Worm (Caenorhabditis elegans) whole organism, mixed stage, embryonic: Measurements from ENCODE around the gene F26A1.8.

Experiments used
- lsy-2 ChIP-seq: fragments of 150-350 bp; optimal IDR thresholded peaks from 2 replicates; lab custom pipeline; 2014; ENCODE audit warnings: missing biosample characterization, missing genetic modification characterization
- mep-1 ChIP-seq: fragments of 150-350 bp; optimal IDR thresholded peaks from 2 replicates; lab custom pipeline; 2017; ENCODE audit warnings: missing biosample characterization, missing genetic modification reagents, missing genetic modification characterization, inconsistent platforms
- nhr-237 ChIP-seq: fragments of 150-350 bp; optimal IDR thresholded peaks from 2 replicates; lab custom pipeline; 2014; ENCODE audit warnings: missing biosample characterization, missing genetic modification characterization
- ztf-11 ChIP-seq: fragments of 150-350 bp; optimal IDR thresholded peaks from 2 replicates; lab custom pipeline; 2014; ENCODE audit warnings: missing biosample characterization, missing genetic modification characterization

DNA sequence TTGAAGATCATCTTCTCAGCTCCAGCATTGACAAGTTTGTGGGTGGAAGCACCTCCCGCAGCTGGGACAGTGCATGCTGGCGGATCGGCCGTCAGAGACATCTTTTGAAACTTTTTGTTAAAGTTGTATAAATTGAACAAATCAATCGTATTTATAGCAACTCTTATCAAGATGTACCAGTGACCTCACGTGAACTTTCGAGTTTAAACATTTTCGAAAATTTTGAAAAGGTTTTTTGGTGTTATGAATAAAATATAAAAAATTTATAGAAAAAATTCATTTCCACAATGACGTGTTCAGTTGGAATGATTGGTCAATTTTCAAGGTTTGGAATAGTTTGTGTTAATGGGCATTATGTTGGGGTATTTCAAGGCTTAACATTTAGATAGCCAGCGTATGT is 46.6 kb upstream of the F26A1.8 start, which contains the start of the genes msd-4 and C35D10.3:
- no peak for TF ChIP-seq lsy-2 (tag; lab: Kevin White, UChicago)
- no peak for TF ChIP-seq nhr-237
- no peak for TF ChIP-seq ztf-11
- TF ChIP-seq mep-1 (tag; lab: Kevin White, UChicago): no peak
